Worm (Caenorhabditis elegans) whole organism, L4 larva: ENCODE measurements around the gene fut-1.
A peak's percentile ranks its signal among the peaks of the same experiment; 100 is the strongest.

Experiments used
- D1046.2 ChIP-seq: fragments of 200-800 bp; sonication (Bioruptor generic); IDR thresholded peaks from 2 replicates; pipeline ENCODE4 v1.3.6; 2022; ENCODE audit warnings: missing genetic modification characterization, missing compliant biosample characterization
- R02D3.7 ChIP-seq: fragments of 150-350 bp; sonication (generic microtip); optimal IDR thresholded peaks from 3 replicates; lab custom pipeline; 2014; ENCODE audit warnings: missing biosample characterization, missing genetic modification characterization
- T20F7.1 ChIP-seq: fragments of 200-800 bp; sonication (Bioruptor generic); optimal IDR thresholded peaks from 2 replicates; lab custom pipeline; 2018; ENCODE audit warnings: mild to moderate bottlenecking, missing genetic modification characterization, missing compliant biosample characterization
- T26A8.4 ChIP-seq: fragments of 200-800 bp; sonication (Bioruptor generic); IDR thresholded peaks from 2 replicates; pipeline ENCODE4 v1.3.6; 2022; ENCODE audit warnings: missing genetic modification characterization, missing compliant biosample characterization
- Y48G9A.11 ChIP-seq: fragments of 200-800 bp; sonication (Bioruptor generic); IDR thresholded peaks from 2 replicates; pipeline ENCODE4 v1.3.6; 2022; ENCODE audit warnings: missing genetic modification reagents, missing genetic modification characterization, missing compliant biosample characterization
- ZK337.2 ChIP-seq: fragments of 200-800 bp; sonication (Bioruptor generic); IDR thresholded peaks from 2 replicates; pipeline ENCODE4 v1.3.6; 2022; ENCODE audit warnings: missing genetic modification reagents, missing genetic modification characterization, missing compliant biosample characterization
- aha-1 ChIP-seq: fragments of 150-350 bp; peaks from one replicate; lab custom pipeline; 2014; ENCODE audit warnings: missing biosample characterization, missing genetic modification characterization
- ama-1 ChIP-seq: fragments of 150-350 bp; optimal IDR thresholded peaks from 2 replicates; lab custom pipeline; 2014; ENCODE audit warnings: inconsistent platforms, mixed read lengths
- arid-1 ChIP-seq: fragments of 200-800 bp; sonication (Bioruptor generic); conservative IDR thresholded peaks from 2 replicates; pipeline ENCODE4 v1.3.6; 2022; ENCODE audit warnings: missing genetic modification reagents, missing genetic modification characterization, missing compliant biosample characterization
- attf-4 ChIP-seq: sonication (generic microtip); optimal IDR thresholded peaks from 3 replicates; lab custom pipeline; 2017; ENCODE audit warnings: missing biosample characterization, missing genetic modification characterization
- daf-16 ChIP-seq, 3 experiments: sonication (generic microtip); optimal IDR thresholded peaks; 2 replicates each; lab custom pipeline; 2016 to 2017; ENCODE audit warnings: missing genetic modification characterization in 3 of 3, missing genetic modification reagents in 3 of 3, mild to moderate bottlenecking in 2 of 3, missing compliant biosample characterization in 2 of 3, missing biosample characterization in 1 of 3, moderate library complexity in 1 of 3
- daf-8 ChIP-seq: fragments of 200-800 bp; sonication (Bioruptor generic); IDR thresholded peaks from 2 replicates; pipeline ENCODE4 v1.3.6; 2022; ENCODE audit warnings: missing genetic modification characterization, missing compliant biosample characterization
- dmd-6 ChIP-seq: fragments of 200-800 bp; sonication (Bioruptor generic); IDR thresholded peaks from 2 replicates; pipeline ENCODE4 v1.3.6; 2022; ENCODE audit warnings: missing genetic modification reagents, missing genetic modification characterization, missing compliant biosample characterization
- dmd-8 ChIP-seq: fragments of 200-800 bp; sonication (Bioruptor generic); IDR thresholded peaks from 2 replicates; pipeline ENCODE4 v1.3.6; 2022; ENCODE audit warnings: missing genetic modification characterization, missing compliant biosample characterization
- dpl-1 ChIP-seq: fragments of 150-350 bp; optimal IDR thresholded peaks from 2 replicates; lab custom pipeline; 2014; ENCODE audit warnings: missing biosample characterization, missing genetic modification reagents, missing genetic modification characterization
- duxl-1 ChIP-seq: sonication (generic microtip); optimal IDR thresholded peaks from 2 replicates; lab custom pipeline; 2016; ENCODE audit warnings: mild to moderate bottlenecking, missing genetic modification characterization, moderate library complexity, missing compliant biosample characterization; ENCODE audit not compliant: poor library complexity
- dve-1 ChIP-seq: sonication (generic microtip); optimal IDR thresholded peaks from 2 replicates; lab custom pipeline; 2017; ENCODE audit warnings: antibody characterized with exemption, mild to moderate bottlenecking, missing genetic modification characterization, missing compliant biosample characterization; ENCODE audit not compliant: insufficient read depth
- egl-43 ChIP-seq: fragments of 200-800 bp; sonication (Bioruptor generic); IDR thresholded peaks from 2 replicates; pipeline ENCODE4 v1.3.6; 2022; ENCODE audit warnings: missing genetic modification reagents, missing genetic modification characterization, missing compliant biosample characterization
- hlh-30 ChIP-seq: sonication (generic microtip); optimal IDR thresholded peaks from 2 replicates; lab custom pipeline; 2017; ENCODE audit warnings: antibody characterized with exemption, mild to moderate bottlenecking, missing genetic modification characterization, missing compliant biosample characterization; ENCODE audit not compliant: insufficient read depth
- jun-1 ChIP-seq: fragments of 150-350 bp; optimal IDR thresholded peaks from 2 replicates; lab custom pipeline; 2014; ENCODE audit warnings: missing biosample characterization, missing genetic modification reagents, missing genetic modification characterization
- lin-1 ChIP-seq: fragments of 200-800 bp; sonication (Bioruptor generic); IDR thresholded peaks from 2 replicates; pipeline ENCODE4 v1.3.6; 2022; ENCODE audit warnings: missing genetic modification reagents, missing genetic modification characterization, missing compliant biosample characterization
- lin-15B ChIP-seq: fragments of 150-350 bp; sonication (generic microtip); optimal IDR thresholded peaks from 3 replicates; lab custom pipeline; 2014; ENCODE audit warnings: missing biosample characterization, missing genetic modification characterization
- lsy-2 ChIP-seq, 2 experiments: fragments of 150-350 bp in 1 of 2; sonication (generic microtip) in 1 of 2; optimal IDR thresholded peaks; 2 replicates each; lab custom pipeline; 2014 to 2017; ENCODE audit warnings: missing biosample characterization in 2 of 2, missing genetic modification characterization in 2 of 2
- mdl-1 ChIP-seq, 2 experiments: fragments of 150-350 bp in 1 of 2; sonication (generic microtip) in 1 of 2; optimal IDR thresholded peaks; 2 replicates each; lab custom pipeline; 2014 to 2017; ENCODE audit warnings: missing biosample characterization in 2 of 2, missing genetic modification characterization in 2 of 2
- mep-1 ChIP-seq: fragments of 150-350 bp; sonication (generic microtip); optimal IDR thresholded peaks from 3 replicates; lab custom pipeline; 2014; ENCODE audit warnings: missing biosample characterization, missing genetic modification characterization
- mxl-2 ChIP-seq: fragments of 200-800 bp; sonication (Bioruptor generic); conservative IDR thresholded peaks from 2 replicates; pipeline ENCODE4 v1.3.6; 2022; ENCODE audit warnings: missing genetic modification reagents, missing genetic modification characterization, missing compliant biosample characterization
- mxl-3 ChIP-seq: fragments of 200-800 bp; sonication (Bioruptor generic); optimal IDR thresholded peaks from 2 replicates; lab custom pipeline; 2018; ENCODE audit warnings: mild to moderate bottlenecking, missing genetic modification characterization, missing compliant biosample characterization
- nhr-10 ChIP-seq: fragments of 150-350 bp; optimal IDR thresholded peaks from 2 replicates; lab custom pipeline; 2014; ENCODE audit warnings: missing biosample characterization, missing genetic modification characterization
- nhr-111 ChIP-seq: fragments of 200-800 bp; sonication (Bioruptor generic); optimal IDR thresholded peaks from 2 replicates; lab custom pipeline; 2018; ENCODE audit warnings: mild to moderate bottlenecking, missing genetic modification characterization, missing compliant biosample characterization
- nhr-25 ChIP-seq: sonication (generic microtip); optimal IDR thresholded peaks from 2 replicates; lab custom pipeline; 2017; ENCODE audit warnings: missing genetic modification characterization, mild to moderate bottlenecking, missing compliant biosample characterization, antibody characterized with exemption, moderate library complexity, borderline replicate concordance; ENCODE audit not compliant: insufficient read depth
- nhr-28 ChIP-seq: fragments of 150-350 bp; optimal IDR thresholded peaks from 2 replicates; lab custom pipeline; 2014; ENCODE audit warnings: missing biosample characterization, missing genetic modification characterization
- nhr-41 ChIP-seq: fragments of 200-800 bp; sonication (Bioruptor generic); IDR thresholded peaks from 2 replicates; pipeline ENCODE4 v1.3.6; 2022; ENCODE audit warnings: missing genetic modification reagents, missing genetic modification characterization, missing compliant biosample characterization
- nhr-76 ChIP-seq: fragments of 150-350 bp; optimal IDR thresholded peaks from 2 replicates; lab custom pipeline; 2014; ENCODE audit warnings: missing biosample characterization, missing genetic modification characterization
- nhr-77 ChIP-seq: fragments of 150-350 bp; optimal IDR thresholded peaks from 2 replicates; lab custom pipeline; 2014; ENCODE audit warnings: missing biosample characterization, missing genetic modification characterization
- rbr-2 ChIP-seq: sonication (generic microtip); optimal IDR thresholded peaks from 2 replicates; lab custom pipeline; 2016; ENCODE audit warnings: missing genotype, missing genetic modification characterization, missing compliant biosample characterization
- sdz-12 ChIP-seq: fragments of 200-800 bp; sonication (Bioruptor generic); optimal IDR thresholded peaks from 2 replicates; lab custom pipeline; 2018; ENCODE audit warnings: mild to moderate bottlenecking, missing genetic modification characterization, missing compliant biosample characterization
- spr-1 ChIP-seq: sonication (generic microtip); optimal IDR thresholded peaks from 2 replicates; lab custom pipeline; 2016; ENCODE audit warnings: mild to moderate bottlenecking, missing genetic modification characterization, missing compliant biosample characterization
- unc-62 ChIP-seq, 3 experiments: fragments of 150-350 bp in 1 of 3; sonication (generic microtip); optimal IDR thresholded peaks in 2 of 3; peaks in 1 of 3; 1 replicate in 1 of 3; 2 replicates in 2 of 3; lab custom pipeline; 2014 to 2017; ENCODE audit warnings: missing biosample characterization in 3 of 3, missing genetic modification characterization in 3 of 3, missing genetic modification reagents in 3 of 3, missing genotype in 1 of 3
- zfp-3 ChIP-seq: fragments of 200-800 bp; sonication (Bioruptor generic); conservative IDR thresholded peaks from 2 replicates; pipeline ENCODE4 v1.3.6; 2022; ENCODE audit warnings: missing genetic modification reagents, missing genetic modification characterization, missing compliant biosample characterization

fut-1 gene

ce11 chrII:8746298-8746775, 13.1 kb downstream of the fut-1 start (continued):
- TF ChIP-seq nhr-25 (tag; lab: Kevin White, UChicago): peak; percentile 71
- TF ChIP-seq ama-1 (lab: Kevin White, UChicago): peak; percentile 96
- peak; percentile 79; the same call in 1 of the 2 replicates for TF ChIP-seq zfp-3 (GFP tag; lab: Robert Waterston, UW)
- no peak for TF ChIP-seq nhr-77
- TF ChIP-seq sdz-12 (GFP tag; lab: Kevin White, UChicago): peak; percentile 74
- peak; percentile 10; the same call in 1 of the 2 replicates for TF ChIP-seq dmd-6 (GFP tag; lab: Robert Waterston, UW)
- TF ChIP-seq mxl-2 (GFP tag; lab: Robert Waterston, UW): peak; percentile 68
- no peak for TF ChIP-seq rbr-2 (tag; lab: Kevin White, UChicago)
- TF ChIP-seq egl-43 (GFP tag; lab: Robert Waterston, UW): 0 out of 2 replicates have a peak, but pooled peaks have one; percentile 11
- TF ChIP-seq arid-1 (GFP tag; lab: Robert Waterston, UW): 0 out of 2 replicates have a peak, but pooled peaks have one; percentile 37
- TF ChIP-seq D1046.2 (GFP tag; lab: Robert Waterston, UW): peak; percentile 28; the same call in 1 of the 2 replicates
- TF ChIP-seq ZK337.2 (GFP tag; lab: Robert Waterston, UW): 0 out of 2 replicates have a peak, but pooled peaks have one; percentile 1
- TF ChIP-seq nhr-111 (GFP tag; lab: Kevin White, UChicago): peak; percentile 77
- TF ChIP-seq daf-16 (GFP tag; optimal IDR thresholded peaks at IDR 0.05; lab: Kevin White, UChicago): no peak
- TF ChIP-seq daf-16 (tag; optimal IDR thresholded peaks at IDR 0.05; lab: Kevin White, UChicago): peak; percentile 7
- TF ChIP-seq, all 104 proteins: peak for 27

- peak; percentile 74 for TF ChIP-seq ama-1 (lab: Kevin White, UChicago)
- no peak for TF ChIP-seq daf-16 (GFP tag; optimal IDR thresholded peaks at IDR 0.05; lab: Kevin White, UChicago)
- peak; percentile 20 for TF ChIP-seq daf-16 (tag; optimal IDR thresholded peaks at IDR 0.05; lab: Kevin White, UChicago)
- TF ChIP-seq hlh-30: peak; percentile 8
- TF ChIP-seq aha-1 (tag; lab: Kevin White, UChicago): peak; percentile 90
- peak; percentile 4 for TF ChIP-seq nhr-25 (tag; lab: Kevin White, UChicago)
- TF ChIP-seq T20F7.1: no peak
- TF ChIP-seq attf-4 (tag; lab: Kevin White, UChicago): no peak
- TF ChIP-seq lsy-2 (tag; optimal IDR thresholded peaks at IDR 0.05; lab: Kevin White, UChicago): peak in 1 of 2 experiments; percentile 47
- no peak for TF ChIP-seq spr-1 (tag; lab: Kevin White, UChicago)
- TF ChIP-seq Y48G9A.11 (GFP tag; lab: Robert Waterston, UW): 0 out of 2 replicates have a peak, but pooled peaks have one; percentile 23
- peak; percentile 41 for TF ChIP-seq mxl-2 (GFP tag; lab: Robert Waterston, UW)
- TF ChIP-seq dmd-8 (GFP tag; lab: Robert Waterston, UW): no peak
- TF ChIP-seq nhr-77: peak; percentile 34
- peak; percentile 50 for TF ChIP-seq dve-1 (tag; lab: Kevin White, UChicago)
Measured at ce11 chrII:8745449-8746297, 13.7 kb downstream of the fut-1 start.

ce11 chrII:8744555-8745448, 14.6 kb downstream of the fut-1 start:
- TF ChIP-seq duxl-1 (tag; lab: Kevin White, UChicago): peak; percentile 64
- no peak for TF ChIP-seq lin-15B (tag; lab: Kevin White, UChicago)
- TF ChIP-seq zfp-3 (GFP tag; lab: Robert Waterston, UW): peak; percentile 67
- TF ChIP-seq unc-62 (GFP tag; optimal IDR thresholded peaks at IDR 0.05 in 1 of 2; lab: Kevin White, UChicago): peak in 1 of 2 experiments; percentile 76
- no peak for TF ChIP-seq unc-62 (tag; optimal IDR thresholded peaks at IDR 0.05; lab: Kevin White, UChicago)
- peak; percentile 11 for TF ChIP-seq mep-1 (tag; lab: Kevin White, UChicago)
- TF ChIP-seq nhr-28 (tag; lab: Kevin White, UChicago): peak; percentile 47
- no peak for TF ChIP-seq R02D3.7 (tag; lab: Kevin White, UChicago)
- TF ChIP-seq ama-1 (lab: Kevin White, UChicago): peak; percentile 85
- no peak for TF ChIP-seq nhr-41 (GFP tag; lab: Robert Waterston, UW)
- TF ChIP-seq mxl-3: peak; percentile 40
- TF ChIP-seq jun-1 (tag; lab: Kevin White, UChicago): no peak
- no peak for TF ChIP-seq daf-8
- TF ChIP-seq mxl-2 (GFP tag; lab: Robert Waterston, UW): no peak
- TF ChIP-seq nhr-10 (tag; lab: Kevin White, UChicago): no peak
- TF ChIP-seq T20F7.1: peak; percentile 4
- no peak for TF ChIP-seq dpl-1 (GFP tag; lab: Kevin White, UChicago)
- peak; percentile 64 for TF ChIP-seq T26A8.4
- no peak for TF ChIP-seq lin-1
- no peak for TF ChIP-seq nhr-76 (tag; lab: Kevin White, UChicago)
- TF ChIP-seq daf-16 (GFP tag; optimal IDR thresholded peaks at IDR 0.05; lab: Kevin White, UChicago): no peak
- peak; percentile 31 for TF ChIP-seq daf-16 (tag; optimal IDR thresholded peaks at IDR 0.05; lab: Kevin White, UChicago)
- TF ChIP-seq mdl-1 (tag; optimal IDR thresholded peaks at IDR 0.05; lab: Kevin White, UChicago): peak; percentile 62 to 68
